Fruit fly (Drosophila melanogaster) whole organism, larva: ENCODE data around the gene CG3436.
A peak's percentile ranks its signal among the peaks of the same experiment; 100 is the strongest.

Source experiments
- noc ChIP-seq: fragments of 200-800 bp; sonication (Bioruptor generic); optimal IDR thresholded peaks from 3 replicates; lab custom pipeline; 2019; ENCODE audit warnings: missing biosample characterization, mild to moderate bottlenecking, missing genetic modification characterization, moderate library complexity

The CG3436 gene

dm6 chr2L:155994-156393 is at the start of gene CG3436:
CG3436 (plus strand) TSS chr2L:156029.
- no peak for TF ChIP-seq noc

- TF ChIP-seq noc, result no peak
Observed at dm6 chr2L:106540-106939, 49.3 kb upstream of the CG3436 start, which contains the start of the genes Nhe1 and Sam-S. Nhe1 (minus strand) TSS chr2L:106732. Sam-S (plus strand) TSS chr2L:106903.

dm6 chr2L:107032-107431 is 48.8 kb upstream of the CG3436 start:
- no peak for TF ChIP-seq noc

- no peak for TF ChIP-seq noc
Observed at dm6 chr2L:107476-108436, 48.1 kb upstream of the CG3436 start.

- TF ChIP-seq noc, result peak; percentile 24
Observed at dm6 chr2L:109098-109799, 46.6 kb upstream of the CG3436 start.

dm6 chr2L:110046-110445 is 45.8 kb upstream of the CG3436 start:
- no peak for TF ChIP-seq noc

- TF ChIP-seq noc, result no peak
Observed at dm6 chr2L:114429-114828, 41.4 kb upstream of the CG3436 start, which contains the start of gene ND-15. ND-15 (plus strand) TSS chr2L:114726.

dm6 chr2L:116388-116787 is 39.4 kb upstream of the CG3436 start, which contains the start of gene CG13694:
CG13694 (minus strand) TSS chr2L:116488.
- TF ChIP-seq noc, result no peak

- no peak for TF ChIP-seq noc
Observed at dm6 chr2L:117750-118149, 38.1 kb upstream of the CG3436 start.

dm6 chr2L:120492-121455 is 35.1 kb upstream of the CG3436 start:
- peak; percentile 27 for TF ChIP-seq noc

- no peak for TF ChIP-seq noc
Observed at dm6 chr2L:121456-121831, 34.4 kb upstream of the CG3436 start, which contains the start of gene CG4822. CG4822 (minus strand) TSS chr2L:121754.

dm6 chr2L:122167-123006 is 33.4 kb upstream of the CG3436 start:
- no peak for TF ChIP-seq noc

- no peak for TF ChIP-seq noc
Observed at dm6 chr2L:123007-123327, 32.9 kb upstream of the CG3436 start.

- peak; percentile 36 for TF ChIP-seq noc
Observed at dm6 chr2L:125364-126252, 30.2 kb upstream of the CG3436 start.
